Worm (Caenorhabditis elegans) whole organism, young adult: ENCODE results near the gene acr-2.

Experiments used
- B0035.1 ChIP-seq: sonication (generic microtip); optimal IDR thresholded peaks from 2 replicates; lab custom pipeline; 2016; ENCODE audit warnings: missing genetic modification characterization, mild to moderate bottlenecking, missing compliant biosample characterization, missing genotype, missing genetic modification reagents
- C06A6.2 ChIP-seq: fragments of 200-800 bp; sonication (Bioruptor generic); conservative IDR thresholded peaks from 2 replicates; pipeline ENCODE4 v1.3.6; 2022; ENCODE audit warnings: missing genetic modification characterization, missing compliant biosample characterization
- D2030.7 ChIP-seq: fragments of 200-800 bp; sonication (Bioruptor generic); IDR thresholded peaks from 2 replicates; pipeline ENCODE4 v1.3.6; 2022; ENCODE audit warnings: missing genetic modification reagents, missing genetic modification characterization, missing compliant biosample characterization
- F49E8.2 ChIP-seq: sonication (generic microtip); optimal IDR thresholded peaks from 3 replicates; lab custom pipeline; 2017; ENCODE audit warnings: missing genetic modification characterization, mild to moderate bottlenecking, missing compliant biosample characterization, antibody characterized with exemption, moderate library complexity; ENCODE audit not compliant: insufficient read depth
- F57C9.4 ChIP-seq: sonication (generic microtip); optimal IDR thresholded peaks from 2 replicates; lab custom pipeline; 2017; ENCODE audit warnings: mild to moderate bottlenecking, missing genetic modification characterization, missing compliant biosample characterization
- K11D2.4 ChIP-seq: fragments of 200-800 bp; sonication (Bioruptor generic); IDR thresholded peaks from 2 replicates; pipeline ENCODE4 v1.3.6; 2022; ENCODE audit warnings: missing genetic modification reagents, missing genetic modification characterization, missing compliant biosample characterization
- Y53F4B.3 ChIP-seq: fragments of 200-800 bp; sonication (Bioruptor generic); IDR thresholded peaks from 2 replicates; pipeline ENCODE4 v1.3.6; 2022; ENCODE audit warnings: missing genetic modification reagents, missing genetic modification characterization, missing compliant biosample characterization
- ama-1 ChIP-seq, 3 experiments: fragments of 150-350 bp in 1 of 3; sonication (generic microtip) in 2 of 3; optimal IDR thresholded peaks; 2 replicates each; lab custom pipeline; 2014 to 2018; ENCODE audit warnings: missing biosample characterization in 2 of 3, missing genetic modification characterization in 2 of 3, missing genetic modification reagents in 2 of 3
- aptf-3 ChIP-seq: fragments of 200-800 bp; sonication (Bioruptor generic); IDR thresholded peaks from 2 replicates; pipeline ENCODE4 v1.3.6; 2022; ENCODE audit warnings: missing genetic modification characterization, missing compliant biosample characterization
- attf-3 ChIP-seq: fragments of 200-800 bp; sonication (Bioruptor generic); conservative IDR thresholded peaks from 2 replicates; pipeline ENCODE4 v1.3.6; 2022; ENCODE audit warnings: missing genetic modification reagents, missing genetic modification characterization, missing compliant biosample characterization
- cebp-1 ChIP-seq, 2 experiments: fragments of 200-800 bp in 1 of 2; sonication (Bioruptor generic) in 1 of 2; sonication (generic microtip) in 1 of 2; IDR thresholded peaks in 1 of 2; optimal IDR thresholded peaks in 1 of 2; 2 replicates each; pipeline versions ENCODE4 v1.3.6 to Lab custom; 2017 to 2022; ENCODE audit warnings: missing compliant biosample characterization in 2 of 2, missing genetic modification characterization in 2 of 2, mild to moderate bottlenecking in 1 of 2, missing genetic modification reagents in 1 of 2, moderate library complexity in 1 of 2
- ceh-27 ChIP-seq: fragments of 200-800 bp; sonication (Bioruptor generic); optimal IDR thresholded peaks from 2 replicates; lab custom pipeline; 2018; ENCODE audit warnings: mild to moderate bottlenecking, missing genetic modification characterization, moderate library complexity, missing compliant biosample characterization
- ceh-91 ChIP-seq: fragments of 200-800 bp; sonication (Bioruptor generic); IDR thresholded peaks from 2 replicates; pipeline ENCODE4 v1.3.6; 2022; ENCODE audit warnings: missing genetic modification reagents, missing genetic modification characterization, missing compliant biosample characterization
- egl-18 ChIP-seq: fragments of 200-800 bp; sonication (Bioruptor generic); IDR thresholded peaks from 2 replicates; pipeline ENCODE4 v1.3.6; 2022; ENCODE audit warnings: missing genetic modification reagents, missing genetic modification characterization, missing compliant biosample characterization
- egrh-3 ChIP-seq: fragments of 200-800 bp; sonication (Bioruptor generic); IDR thresholded peaks from 2 replicates; pipeline ENCODE4 v1.3.6; 2022; ENCODE audit warnings: missing genetic modification reagents, missing genetic modification characterization, missing compliant biosample characterization
- ekl-4 ChIP-seq: fragments of 200-800 bp; sonication (Bioruptor generic); IDR thresholded peaks from 2 replicates; pipeline ENCODE4 v1.3.6; 2022; ENCODE audit warnings: missing genetic modification reagents, missing genetic modification characterization, missing compliant biosample characterization
- gei-17 ChIP-seq: fragments of 200-800 bp; sonication (Bioruptor generic); optimal IDR thresholded peaks from 2 replicates; lab custom pipeline; 2018; ENCODE audit warnings: mild to moderate bottlenecking, missing genetic modification characterization, missing compliant biosample characterization
- lag-1 ChIP-seq: fragments of 200-800 bp; sonication (Bioruptor generic); IDR thresholded peaks from 2 replicates; pipeline ENCODE4 v1.3.6; 2022; ENCODE audit warnings: missing genetic modification reagents, missing genetic modification characterization, missing compliant biosample characterization
- let-607 ChIP-seq, 2 experiments: fragments of 200-800 bp in 1 of 2; sonication (Bioruptor generic) in 1 of 2; sonication (generic microtip) in 1 of 2; optimal IDR thresholded peaks; 2 replicates each; lab custom pipeline; 2016 to 2018; ENCODE audit warnings: mild to moderate bottlenecking in 2 of 2, missing compliant biosample characterization in 2 of 2, missing genetic modification characterization in 2 of 2, moderate library complexity in 2 of 2, missing genotype in 1 of 2
- lin-26 ChIP-seq: fragments of 200-800 bp; sonication (Bioruptor generic); IDR thresholded peaks from 2 replicates; pipeline ENCODE4 v1.3.6; 2022; ENCODE audit warnings: missing genetic modification reagents, missing genetic modification characterization, missing compliant biosample characterization
- lin-40 ChIP-seq: sonication (generic microtip); optimal IDR thresholded peaks from 2 replicates; lab custom pipeline; 2016; ENCODE audit warnings: missing genetic modification characterization, mild to moderate bottlenecking, missing compliant biosample characterization, missing genotype, missing genetic modification reagents
- madf-3 ChIP-seq: fragments of 200-800 bp; sonication (Bioruptor generic); IDR thresholded peaks from 2 replicates; pipeline ENCODE4 v1.3.6; 2022; ENCODE audit warnings: missing genetic modification reagents, missing genetic modification characterization, missing compliant biosample characterization
- mcd-1 ChIP-seq: fragments of 200-800 bp; sonication (Bioruptor generic); IDR thresholded peaks from 2 replicates; pipeline ENCODE4 v1.3.6; 2022; ENCODE audit warnings: missing genetic modification reagents, missing genetic modification characterization, missing compliant biosample characterization
- mel-28 ChIP-seq: sonication (generic microtip); optimal IDR thresholded peaks from 2 replicates; lab custom pipeline; 2016; ENCODE audit warnings: borderline replicate concordance, mild to moderate bottlenecking, missing genetic modification characterization, missing compliant biosample characterization
- nhr-120 ChIP-seq: fragments of 200-800 bp; sonication (Bioruptor generic); IDR thresholded peaks from 2 replicates; pipeline ENCODE4 v1.3.6; 2022; ENCODE audit warnings: missing genetic modification characterization, missing compliant biosample characterization
- nhr-179 ChIP-seq: sonication (generic microtip); optimal IDR thresholded peaks from 2 replicates; lab custom pipeline; 2016; ENCODE audit warnings: mild to moderate bottlenecking, missing genetic modification characterization, missing compliant biosample characterization
- nhr-80 ChIP-seq: sonication (generic microtip); optimal IDR thresholded peaks from 2 replicates; lab custom pipeline; 2016; ENCODE audit warnings: missing genetic modification characterization, missing compliant biosample characterization
- nhr-90 ChIP-seq: sonication (generic microtip); optimal IDR thresholded peaks from 2 replicates; lab custom pipeline; 2016; ENCODE audit warnings: missing genotype, mild to moderate bottlenecking, missing genetic modification characterization, missing compliant biosample characterization
- pha-4 ChIP-seq: fragments of 150-350 bp; sonication (generic microtip); optimal IDR thresholded peaks from 2 replicates; lab custom pipeline; 2014; ENCODE audit warnings: missing biosample characterization, missing genetic modification reagents, missing genetic modification characterization
- rcor-1 ChIP-seq: fragments of 200-800 bp; sonication (Bioruptor generic); IDR thresholded peaks from 2 replicates; pipeline ENCODE4 v1.3.6; 2022; ENCODE audit warnings: missing genetic modification reagents, missing genetic modification characterization, missing compliant biosample characterization
- sea-2 ChIP-seq: fragments of 200-800 bp; sonication (Bioruptor generic); IDR thresholded peaks from 2 replicates; pipeline ENCODE4 v1.3.6; 2022; ENCODE audit warnings: missing genetic modification characterization, missing compliant biosample characterization
- snpc-1.3 ChIP-seq: sonication (generic microtip); optimal IDR thresholded peaks from 2 replicates; lab custom pipeline; 2017; ENCODE audit warnings: missing genetic modification characterization, mild to moderate bottlenecking, missing compliant biosample characterization, antibody characterized with exemption, moderate library complexity, missing genotype, missing genetic modification reagents; ENCODE audit not compliant: insufficient read depth
- somi-1 ChIP-seq: fragments of 200-800 bp; sonication (Bioruptor generic); optimal IDR thresholded peaks from 2 replicates; lab custom pipeline; 2018; ENCODE audit warnings: mild to moderate bottlenecking, missing genetic modification characterization, missing compliant biosample characterization
- sptf-2 ChIP-seq: fragments of 200-800 bp; sonication (Bioruptor generic); optimal IDR thresholded peaks from 2 replicates; lab custom pipeline; 2018; ENCODE audit warnings: mild to moderate bottlenecking, missing genetic modification characterization, missing compliant biosample characterization
- tbp1 ChIP-seq: fragments of 200-800 bp; sonication (Bioruptor generic); optimal IDR thresholded peaks from 2 replicates; lab custom pipeline; 2018; ENCODE audit warnings: mild to moderate bottlenecking, missing genetic modification characterization, missing compliant biosample characterization
- ztf-18 ChIP-seq: sonication (generic microtip); optimal IDR thresholded peaks from 2 replicates; lab custom pipeline; 2016; ENCODE audit warnings: missing genotype, mild to moderate bottlenecking, missing genetic modification characterization, missing compliant biosample characterization
- ztf-22 ChIP-seq: fragments of 200-800 bp; sonication (Bioruptor generic); optimal IDR thresholded peaks from 2 replicates; lab custom pipeline; 2018; ENCODE audit warnings: mild to moderate bottlenecking, missing genetic modification characterization, moderate library complexity, missing compliant biosample characterization
- ztf-3 ChIP-seq: fragments of 200-800 bp; sonication (Bioruptor generic); optimal IDR thresholded peaks from 2 replicates; lab custom pipeline; 2018; ENCODE audit warnings: mild to moderate bottlenecking, missing genetic modification characterization, missing compliant biosample characterization

acr-2 gene

DNA sequence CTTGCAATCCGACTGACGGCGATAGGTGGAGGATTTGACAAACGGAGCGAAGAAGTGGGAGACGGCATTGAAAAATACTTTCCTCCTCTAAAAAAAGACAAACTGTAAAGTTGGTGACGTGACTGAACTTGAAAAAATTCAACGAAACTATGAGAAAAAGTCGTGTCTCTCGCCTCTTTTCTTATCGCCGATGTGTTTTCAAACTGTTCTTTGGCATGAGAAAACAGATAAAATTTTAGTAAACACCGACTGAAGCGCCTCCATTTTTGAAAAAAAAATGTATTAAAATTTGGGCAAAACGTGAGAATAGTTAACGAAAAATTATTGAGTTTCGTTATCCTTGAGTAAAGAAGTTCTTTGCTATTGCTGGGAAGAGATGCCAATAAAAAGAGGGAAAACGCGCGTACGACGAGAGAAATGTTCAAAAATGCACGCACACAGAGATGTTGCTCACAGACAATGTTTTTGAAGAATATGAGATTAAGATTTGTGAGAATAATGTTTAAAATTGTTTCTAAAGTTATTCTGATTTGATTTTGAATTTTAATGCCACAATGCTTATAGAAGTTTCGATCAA, 26.6 kb downstream of the acr-2 start:
- TF ChIP-seq somi-1 (GFP tag; lab: Kevin White, UChicago) = no peak
- peak; percentile 38 for TF ChIP-seq nhr-80 (tag; lab: Kevin White, UChicago)

DNA sequence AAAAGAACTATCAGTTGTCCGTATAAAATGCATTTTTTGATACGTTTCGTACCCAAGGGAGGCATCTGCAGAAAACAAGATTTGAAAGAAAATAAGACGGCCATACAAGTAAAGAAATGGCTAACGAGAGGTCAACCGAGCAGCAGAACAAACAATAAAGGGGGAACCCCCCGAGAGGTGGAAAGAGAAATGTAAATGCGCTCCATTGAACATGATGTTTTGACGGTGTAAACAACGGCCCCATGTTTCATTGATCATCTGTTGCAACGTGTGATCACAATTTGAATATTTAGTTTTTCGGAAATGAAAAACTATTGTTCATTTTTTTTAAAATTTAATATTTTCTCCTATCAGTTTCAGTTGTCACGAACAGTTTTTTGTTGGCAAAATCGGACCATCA, 27.2 kb downstream of the acr-2 start, which contains the start of gene K11G12.6:
TSS of gene K11G12.6 (minus strand) at position 65 of the 400 bp plus-strand sequence.
- TF ChIP-seq snpc-1.3 (tag; lab: Kevin White, UChicago) (no peak), nhr-90 (tag; lab: Kevin White, UChicago) (no peak), sptf-2 (GFP tag; lab: Kevin White, UChicago) (no peak), sea-2 (GFP tag; lab: Robert Waterston, UW) (no peak), mcd-1 (GFP tag; lab: Robert Waterston, UW) (peak; percentile 60)

- TF ChIP-seq ceh-91 (GFP tag; lab: Robert Waterston, UW) = no peak
- TF ChIP-seq F57C9.4 (tag; lab: Kevin White, UChicago) = no peak
- no peak for TF ChIP-seq snpc-1.3 (tag; lab: Kevin White, UChicago)
- no peak for TF ChIP-seq aptf-3 (GFP tag; lab: Robert Waterston, UW)
- TF ChIP-seq madf-3 = no peak
- TF ChIP-seq D2030.7 (GFP tag; lab: Robert Waterston, UW) = no peak
- no peak for TF ChIP-seq ekl-4 (GFP tag; lab: Robert Waterston, UW)
- TF ChIP-seq B0035.1 (tag; lab: Kevin White, UChicago) = no peak
- TF ChIP-seq tbp1 = no peak
- TF ChIP-seq nhr-120 = no peak
- TF ChIP-seq K11D2.4 = no peak
- TF ChIP-seq, all 124 proteins: peak for 0
Observed at ce11 chrX:6733201-6733600, 30.9 kb downstream of the acr-2 start, which contains the start of gene R03E9.2. TSS of gene R03E9.2 (minus strand) at chrX:6733301.

- peak; percentile 62 for TF ChIP-seq ceh-27 (GFP tag; lab: Kevin White, UChicago)
- TF ChIP-seq cebp-1 (GFP tag; IDR thresholded peaks at IDR 0.05; lab: Robert Waterston, UW) = no peak
- peak; percentile 50 for TF ChIP-seq cebp-1 (tag; optimal IDR thresholded peaks at IDR 0.05; lab: Kevin White, UChicago)
- TF ChIP-seq gei-17 (GFP tag; lab: Kevin White, UChicago) = peak; percentile 23
- TF ChIP-seq egrh-3 (GFP tag; lab: Robert Waterston, UW) = no peak
- TF ChIP-seq C06A6.2 (GFP tag; lab: Robert Waterston, UW) = 0 out of 2 replicates have a peak, but pooled peaks have one; percentile 51
- no peak for TF ChIP-seq aptf-3 (GFP tag; lab: Robert Waterston, UW)
- TF ChIP-seq somi-1 (GFP tag; lab: Kevin White, UChicago) = peak; percentile 62
- TF ChIP-seq ztf-18 = no peak
- TF ChIP-seq lin-40 (tag; lab: Kevin White, UChicago) = peak; percentile 13
- TF ChIP-seq K11D2.4 = 0 out of 2 replicates have a peak, but pooled peaks have one; percentile 38
Observed at ce11 chrX:6735494-6735893, 33.1 kb downstream of the acr-2 start.

- peak; percentile 21 for TF ChIP-seq ztf-22 (GFP tag; lab: Kevin White, UChicago)
- TF ChIP-seq attf-3 (GFP tag; lab: Robert Waterston, UW) = no peak
- no peak for TF ChIP-seq lag-1 (GFP tag; lab: Robert Waterston, UW)
- TF ChIP-seq egl-18 (GFP tag; lab: Robert Waterston, UW) = no peak
- no peak for TF ChIP-seq ztf-3 (GFP tag; lab: Kevin White, UChicago)
- no peak for TF ChIP-seq mcd-1 (GFP tag; lab: Robert Waterston, UW)
- no peak for TF ChIP-seq let-607 (tag; optimal IDR thresholded peaks at IDR 0.05; lab: Kevin White, UChicago)
- no peak for TF ChIP-seq mel-28
- no peak for TF ChIP-seq Y53F4B.3
- no peak for TF ChIP-seq ama-1 (optimal IDR thresholded peaks at IDR 0.05; lab: Kevin White, UChicago)
- TF ChIP-seq ama-1 (GFP tag; optimal IDR thresholded peaks at IDR 0.05; lab: Kevin White, UChicago) = no peak
- no peak for TF ChIP-seq rcor-1
- TF ChIP-seq F49E8.2 = no peak
- TF ChIP-seq nhr-179 = no peak
- TF ChIP-seq pha-4 (tag; lab: Kevin White, UChicago) = no peak
- TF ChIP-seq aptf-3 (GFP tag; lab: Robert Waterston, UW) = no peak
- TF ChIP-seq lin-26 (GFP tag; lab: Robert Waterston, UW) = peak; percentile 64; the same call in 1 of the 2 replicates
Observed at ce11 chrX:6736358-6736991, 34.1 kb downstream of the acr-2 start.
